Worm (Caenorhabditis elegans) whole organism, young adult: ENCODE data around the gene Y66C5A.1.

Experiments
- ceh-27 ChIP-seq: fragments of 200-800 bp; sonication (Bioruptor generic); optimal IDR thresholded peaks from 2 replicates; lab custom pipeline; 2018; ENCODE audit warnings: mild to moderate bottlenecking, missing genetic modification characterization, moderate library complexity, missing compliant biosample characterization
- him-1 ChIP-seq: sonication (generic microtip); optimal IDR thresholded peaks from 2 replicates; lab custom pipeline; 2016; ENCODE audit warnings: missing genotype, missing genetic modification reagents, missing genetic modification characterization, missing compliant biosample characterization
- hsf-1 ChIP-seq: fragments of 200-800 bp; sonication (Bioruptor generic); IDR thresholded peaks from 2 replicates; pipeline ENCODE4 v1.3.6; 2022; ENCODE audit warnings: missing genetic modification reagents, missing genetic modification characterization, missing compliant biosample characterization

- TF ChIP-seq ceh-27 (GFP tag; lab: Kevin White, UChicago) (no peak), hsf-1 (GFP tag; lab: Robert Waterston, UW) (no peak), him-1 (tag; lab: Kevin White, UChicago) (no peak)
These were observed 39.7 kb downstream of the Y66C5A.1 start, which contains the start of gene F23D12.10 for ce11 chrX:14415641-14416040.
